Worm (Caenorhabditis elegans): ENCODE measurements around the gene arrd-17.

DNA sequence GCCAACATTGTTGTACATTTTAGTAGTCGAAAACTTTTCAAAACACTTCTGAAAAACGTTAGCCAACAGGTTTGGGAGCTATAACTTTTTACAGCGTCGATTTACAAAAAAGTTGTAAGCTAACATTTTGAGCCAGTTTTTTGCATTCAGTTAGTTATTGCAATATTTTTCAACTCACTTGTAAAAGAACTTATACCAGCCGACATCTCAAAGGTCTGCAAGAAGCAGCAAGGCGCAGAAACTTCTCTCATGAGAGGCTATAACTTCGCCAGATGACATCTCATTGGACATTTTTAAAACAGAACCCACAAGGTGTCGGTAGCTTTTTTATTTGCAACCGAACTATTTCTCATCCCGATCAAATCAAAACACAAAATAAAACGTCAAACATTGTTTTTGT is 38.9 kb upstream of the arrd-17 start:
- TF ChIP-seq unc-86 (tag; optimal IDR thresholded peaks at IDR 0.05) = no peak
- TF ChIP-seq nhr-11 (tag; optimal IDR thresholded peaks at IDR 0.05) = no peak
- no peak for TF ChIP-seq egl-13 (tag; optimal IDR thresholded peaks at IDR 0.05)
- no peak for TF ChIP-seq tbx-2 (tag; optimal IDR thresholded peaks at IDR 0.05)
- no peak for TF ChIP-seq nhr-71 (tag; optimal IDR thresholded peaks at IDR 0.05)
- no peak for TF ChIP-seq lin-15B (tag; optimal IDR thresholded peaks at IDR 0.05)
